Worm (Caenorhabditis elegans) whole organism, early embryonic: Measurements from ENCODE around the gene ekl-5.

Experiments
- B0310.2 ChIP-seq: sonication (generic microtip); optimal IDR thresholded peaks from 2 replicates; lab custom pipeline; 2016; ENCODE audit warnings: mild to moderate bottlenecking, missing genetic modification characterization, missing compliant biosample characterization
- F13C5.2 ChIP-seq: sonication (generic microtip); optimal IDR thresholded peaks from 2 replicates; lab custom pipeline; 2017; ENCODE audit warnings: mild to moderate bottlenecking, missing genetic modification characterization, inconsistent platforms, missing compliant biosample characterization
- aly-1 ChIP-seq: sonication (generic microtip); optimal IDR thresholded peaks from 2 replicates; lab custom pipeline; 2016; ENCODE audit warnings: missing genetic modification characterization, missing compliant biosample characterization
- ama-1 ChIP-seq: fragments of 150-350 bp; optimal IDR thresholded peaks from 2 replicates; lab custom pipeline; 2014
- ceh-13 ChIP-seq: fragments of 200-800 bp; sonication (Bioruptor generic); optimal IDR thresholded peaks from 2 replicates; lab custom pipeline; 2018; ENCODE audit warnings: mild to moderate bottlenecking, missing genetic modification characterization, missing compliant biosample characterization
- ceh-36 ChIP-seq: sonication (generic microtip); optimal IDR thresholded peaks from 2 replicates; lab custom pipeline; 2016; ENCODE audit warnings: missing genetic modification characterization, inconsistent platforms, missing compliant biosample characterization
- hmbx-1 ChIP-seq: sonication (generic microtip); optimal IDR thresholded peaks from 2 replicates; lab custom pipeline; 2016; ENCODE audit warnings: mild to moderate bottlenecking, missing genetic modification characterization, missing compliant biosample characterization
- hnd-1 ChIP-seq: sonication (generic microtip); optimal IDR thresholded peaks from 2 replicates; lab custom pipeline; 2016; ENCODE audit warnings: missing genetic modification characterization, missing compliant biosample characterization
- pes-1 ChIP-seq: fragments of 200-800 bp; sonication (Bioruptor generic); IDR thresholded peaks from 2 replicates; pipeline ENCODE4 v1.3.6; 2022; ENCODE audit warnings: missing genetic modification reagents, missing genetic modification characterization, missing compliant biosample characterization
- scrt-1 ChIP-seq: fragments of 200-800 bp; sonication (Bioruptor generic); IDR thresholded peaks from 2 replicates; pipeline ENCODE4 v1.3.6; 2022; ENCODE audit warnings: missing genetic modification characterization, missing compliant biosample characterization
- sea-1 ChIP-seq: fragments of 200-800 bp; sonication (Bioruptor generic); conservative IDR thresholded peaks from 2 replicates; pipeline ENCODE4 v1.3.6; 2022; ENCODE audit warnings: missing genetic modification characterization, missing compliant biosample characterization
- tbx-37 ChIP-seq: fragments of 200-800 bp; sonication (Bioruptor generic); conservative IDR thresholded peaks from 2 replicates; pipeline ENCODE4 v1.3.6; 2022; ENCODE audit warnings: missing genetic modification reagents, missing genetic modification characterization, missing compliant biosample characterization

DNA sequence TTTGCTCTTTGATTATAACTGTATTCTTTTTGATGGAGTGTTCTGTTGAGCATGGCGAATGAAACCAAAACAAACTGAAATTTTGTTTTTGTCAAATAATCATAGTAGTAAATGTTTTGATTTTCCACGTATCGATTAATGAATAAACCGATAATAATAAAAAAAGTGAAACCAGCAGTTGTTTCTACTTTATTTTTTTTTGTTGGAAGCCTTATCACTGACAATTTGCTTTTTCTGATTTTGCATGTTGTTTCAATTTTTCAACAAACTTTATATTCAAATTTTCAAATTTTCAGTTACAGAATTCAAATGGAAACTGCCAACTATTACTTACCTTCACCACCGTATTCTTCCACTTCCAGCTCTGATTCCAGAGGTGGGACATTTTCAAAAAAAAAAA lies 17.6 kb upstream of the ekl-5 start, which contains the start of gene elt-3:
- no peak for TF ChIP-seq aly-1 (tag; lab: Kevin White, UChicago)
- TF ChIP-seq ama-1 (lab: Kevin White, UChicago), result no peak
- no peak for TF ChIP-seq B0310.2 (tag; lab: Kevin White, UChicago)
- TF ChIP-seq F13C5.2 (tag; lab: Kevin White, UChicago), result no peak
- TF ChIP-seq scrt-1 (GFP tag; lab: Robert Waterston, UW), result no peak
- no peak for TF ChIP-seq ceh-13 (GFP tag; lab: Kevin White, UChicago)
- TF ChIP-seq ceh-36 (tag; lab: Kevin White, UChicago), result no peak
- TF ChIP-seq tbx-37 (GFP tag; lab: Robert Waterston, UW), result no peak
- no peak for TF ChIP-seq hmbx-1 (tag; lab: Kevin White, UChicago)
- no peak for TF ChIP-seq sea-1 (GFP tag; lab: Robert Waterston, UW)
- TF ChIP-seq hnd-1 (tag; lab: Kevin White, UChicago), result no peak
- TF ChIP-seq pes-1 (GFP tag; lab: Robert Waterston, UW), result no peak
